Worm (Caenorhabditis elegans): Measurements from ENCODE around the gene txt-10.

txt-10 gene

DNA sequence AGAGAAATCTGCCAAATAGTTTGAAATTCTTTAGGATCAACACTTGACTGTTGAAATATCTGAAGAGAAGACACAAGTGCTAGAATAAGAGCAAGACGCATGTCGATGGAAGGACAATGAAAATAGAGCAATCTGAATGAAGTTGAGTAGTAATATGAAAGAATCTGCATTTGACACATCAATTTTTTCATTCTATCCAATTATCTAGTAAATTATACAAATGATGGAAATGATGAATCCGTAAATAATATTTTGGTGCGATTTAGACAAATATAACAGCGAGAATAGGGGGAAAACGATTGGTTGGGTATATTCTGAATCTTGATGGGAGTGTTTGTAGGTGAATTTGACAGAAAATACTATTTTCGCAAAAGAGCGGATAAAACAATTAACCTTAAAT lies at the start of gene txt-10:
Gene txt-10 (minus strand): TSS at position 101 of the 400 bp plus-strand sequence.
- no peak for TF ChIP-seq unc-62 (GFP tag; optimal IDR thresholded peaks at IDR 0.05)

DNA sequence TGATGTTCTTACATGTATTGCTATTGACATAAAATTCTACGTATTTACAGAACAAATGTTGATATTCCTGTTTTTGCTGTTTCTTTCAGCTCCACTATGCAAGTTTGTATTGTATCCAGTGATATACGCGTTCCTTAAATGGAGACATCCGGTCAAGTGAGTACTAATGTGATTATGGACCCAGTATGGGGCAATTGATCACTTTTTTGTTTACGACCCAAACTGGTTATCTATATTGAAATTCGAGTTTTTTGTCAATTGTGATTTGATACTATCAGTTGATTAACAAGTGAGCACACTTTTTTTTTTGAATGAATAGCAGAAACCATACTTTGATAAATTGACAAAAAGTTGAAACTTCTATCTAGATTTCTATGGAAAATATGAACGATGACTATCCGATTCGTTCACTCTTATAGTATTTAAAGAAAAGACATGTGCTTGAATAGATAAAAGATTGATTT lies 49.2 kb upstream of the txt-10 start, which contains the start of gene T21C9.6:
Gene T21C9.6 (plus strand): TSS at position 51 of the 464 bp plus-strand sequence.
- TF ChIP-seq unc-62 (GFP tag; optimal IDR thresholded peaks at IDR 0.05) = no peak

DNA sequence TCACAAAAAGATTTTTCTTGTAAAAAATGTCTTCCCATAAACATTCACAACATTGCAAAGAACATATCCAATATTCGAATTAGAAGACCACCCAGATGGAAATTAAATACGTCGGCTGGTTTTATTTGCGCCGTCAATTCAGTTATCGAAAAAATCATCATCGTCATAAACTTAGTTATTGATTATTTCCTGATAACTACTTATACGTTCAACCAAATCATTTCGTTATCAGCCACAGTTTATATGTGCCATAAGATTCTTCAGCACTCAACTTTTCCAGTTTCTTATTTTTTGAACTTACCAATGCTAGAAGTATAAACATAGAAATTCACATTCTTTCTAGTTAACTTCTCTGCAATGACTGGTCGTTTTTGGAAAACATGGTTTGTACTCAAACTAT lies 48.0 kb upstream of the txt-10 start:
- TF ChIP-seq unc-62 (GFP tag; optimal IDR thresholded peaks at IDR 0.05) = no peak

DNA sequence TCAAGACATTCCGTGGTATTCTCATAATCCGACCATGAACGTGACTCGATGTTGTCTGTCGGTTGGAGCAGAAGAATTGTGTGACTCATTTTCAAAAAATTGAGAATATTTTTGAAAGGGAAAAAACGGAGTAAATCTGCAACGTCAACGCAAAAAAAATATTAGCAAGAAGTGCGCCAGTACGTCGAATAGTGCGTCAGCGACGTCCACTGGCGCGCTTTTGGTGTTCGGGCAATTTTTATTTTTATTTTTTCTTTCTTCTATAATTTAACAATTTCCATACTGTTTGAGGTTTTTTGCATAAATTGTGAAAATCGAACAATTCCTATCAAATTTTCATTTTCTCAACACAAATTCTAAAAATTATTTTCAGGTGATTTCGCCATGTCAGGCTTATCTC lies 46.3 kb upstream of the txt-10 start, which contains the start of the genes erh-1 and lpd-9:
Gene erh-1 (minus strand): TSS at position 204 of the 400 bp plus-strand sequence.
Gene lpd-9 (plus strand): TSS at position 368 of the 400 bp plus-strand sequence.
- no peak for TF ChIP-seq unc-62 (GFP tag; optimal IDR thresholded peaks at IDR 0.05)

DNA sequence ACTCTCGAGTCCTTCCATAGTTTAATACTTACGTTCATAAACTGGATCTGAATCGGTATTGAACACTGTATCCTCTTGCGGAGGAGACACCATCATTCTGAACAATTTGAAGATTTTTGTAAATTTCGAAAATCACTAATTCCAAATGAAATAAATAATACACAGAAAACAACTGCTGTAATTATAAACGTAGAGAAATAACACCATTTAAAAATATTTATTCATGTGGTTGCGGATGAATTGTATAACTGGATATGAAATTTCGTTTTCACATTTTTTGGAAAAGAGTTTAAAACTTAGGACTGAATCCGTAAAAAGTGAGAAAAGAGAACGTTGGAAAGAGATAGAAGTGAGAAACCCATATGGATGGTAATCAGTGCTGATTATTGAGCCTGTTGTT lies 45.6 kb upstream of the txt-10 start, which contains the start of gene mics-1:
Gene mics-1 (minus strand): TSS at position 101 of the 400 bp plus-strand sequence.
- no peak for TF ChIP-seq unc-62 (GFP tag; optimal IDR thresholded peaks at IDR 0.05)

DNA sequence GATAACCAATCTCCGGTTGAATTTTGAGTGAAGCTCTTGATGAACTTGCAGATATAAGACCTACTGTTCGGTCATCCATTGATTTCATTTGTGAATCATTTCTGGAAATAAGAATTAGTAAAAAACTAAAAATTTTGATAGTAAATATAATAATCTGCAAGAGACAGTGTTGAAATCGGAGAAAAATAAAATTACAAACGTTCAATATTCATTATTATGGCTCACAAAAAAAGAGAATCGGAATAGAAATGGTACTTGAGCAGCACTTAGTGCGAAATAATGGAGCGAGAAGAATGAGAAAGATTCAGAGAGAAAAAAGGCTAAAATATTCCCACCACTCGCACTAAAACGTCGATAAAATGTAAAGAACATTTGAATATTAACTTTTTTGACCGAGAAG lies 43.7 kb upstream of the txt-10 start, which contains the start of gene vps-54:
Gene vps-54 (minus strand): TSS at position 101 of the 400 bp plus-strand sequence.
- no peak for TF ChIP-seq unc-62 (GFP tag; optimal IDR thresholded peaks at IDR 0.05)

DNA sequence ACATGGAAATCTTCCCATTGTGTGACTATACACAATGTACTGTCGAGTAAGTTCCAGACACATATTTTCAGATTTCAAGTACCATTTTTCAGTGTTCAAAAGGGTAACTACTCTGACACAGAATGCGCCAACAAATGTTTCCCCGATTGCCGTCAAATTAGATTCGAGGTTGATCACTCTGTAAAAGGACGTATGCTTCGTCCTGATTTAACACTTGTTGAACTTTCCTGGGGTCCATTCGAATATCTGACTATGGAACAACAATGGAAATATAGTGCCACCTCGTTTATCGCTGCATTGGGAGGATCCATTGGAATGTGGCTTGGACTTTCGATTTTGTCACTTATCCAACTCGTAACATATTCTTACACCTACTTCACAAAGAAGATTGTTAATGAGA lies 41.6 kb upstream of the txt-10 start:
- no peak for TF ChIP-seq unc-62 (GFP tag; optimal IDR thresholded peaks at IDR 0.05)

DNA sequence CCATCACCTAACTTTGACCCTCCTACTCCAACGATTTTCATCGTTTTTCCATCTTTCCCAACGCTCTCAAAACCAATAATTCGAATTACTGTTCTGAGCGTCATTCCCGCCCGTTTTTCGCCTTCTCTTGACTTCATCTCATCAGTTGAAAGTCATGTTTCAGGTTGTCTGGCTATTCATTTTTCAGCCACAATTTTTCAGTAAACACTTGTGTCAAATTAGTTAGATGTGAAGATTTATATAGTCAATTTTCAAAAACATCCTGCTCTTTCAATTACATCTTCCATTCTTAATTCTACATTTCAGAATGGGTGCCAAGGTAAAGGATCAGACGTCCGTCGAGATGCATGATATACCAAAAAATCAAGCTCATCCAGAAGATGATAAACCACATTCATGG lies 40.0 kb upstream of the txt-10 start, which contains the start of gene del-6:
Gene del-6 (plus strand): TSS at position 301 of the 400 bp plus-strand sequence.
- TF ChIP-seq unc-62 (GFP tag; optimal IDR thresholded peaks at IDR 0.05) = no peak

DNA sequence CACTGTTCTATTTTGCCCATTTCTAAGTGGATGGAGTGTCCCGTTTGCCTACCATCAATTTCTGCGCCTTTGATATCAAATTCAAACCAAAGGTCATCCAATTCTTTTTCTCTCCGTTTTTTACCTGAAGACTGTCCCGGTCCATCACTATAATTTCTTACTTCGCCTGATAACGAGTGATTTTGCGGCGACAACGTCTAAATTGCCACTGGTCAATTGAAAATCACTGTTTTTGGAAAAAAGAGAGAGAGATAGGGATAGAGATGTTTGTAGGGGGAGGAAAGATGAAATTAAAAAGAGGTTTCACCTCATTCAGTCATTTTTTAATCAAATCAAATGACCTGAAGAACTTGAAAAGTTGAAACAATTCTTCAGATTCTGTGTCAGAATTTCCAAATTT lies 38.9 kb upstream of the txt-10 start:
- no peak for TF ChIP-seq unc-62 (GFP tag; optimal IDR thresholded peaks at IDR 0.05)

DNA sequence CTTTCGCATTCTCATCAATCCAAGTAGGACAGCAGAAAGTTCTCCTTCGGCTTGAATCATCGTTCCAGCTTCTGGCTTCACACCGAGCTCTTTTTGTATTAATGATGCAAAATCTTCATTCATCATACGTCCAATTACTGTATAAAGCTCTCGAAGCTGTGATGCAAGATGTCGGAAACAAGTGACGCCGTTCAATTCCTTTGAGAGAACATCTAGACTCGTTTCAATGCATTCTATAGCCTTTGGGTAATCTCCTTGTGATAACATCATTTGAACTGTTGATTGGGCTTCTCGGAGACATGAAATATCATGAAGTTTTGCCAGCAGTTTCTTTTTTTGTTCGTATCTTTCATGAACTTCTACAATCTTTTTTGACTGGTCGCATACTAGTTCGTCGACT lies 35.9 kb upstream of the txt-10 start:
- TF ChIP-seq unc-62 (GFP tag; optimal IDR thresholded peaks at IDR 0.05) = no peak

DNA sequence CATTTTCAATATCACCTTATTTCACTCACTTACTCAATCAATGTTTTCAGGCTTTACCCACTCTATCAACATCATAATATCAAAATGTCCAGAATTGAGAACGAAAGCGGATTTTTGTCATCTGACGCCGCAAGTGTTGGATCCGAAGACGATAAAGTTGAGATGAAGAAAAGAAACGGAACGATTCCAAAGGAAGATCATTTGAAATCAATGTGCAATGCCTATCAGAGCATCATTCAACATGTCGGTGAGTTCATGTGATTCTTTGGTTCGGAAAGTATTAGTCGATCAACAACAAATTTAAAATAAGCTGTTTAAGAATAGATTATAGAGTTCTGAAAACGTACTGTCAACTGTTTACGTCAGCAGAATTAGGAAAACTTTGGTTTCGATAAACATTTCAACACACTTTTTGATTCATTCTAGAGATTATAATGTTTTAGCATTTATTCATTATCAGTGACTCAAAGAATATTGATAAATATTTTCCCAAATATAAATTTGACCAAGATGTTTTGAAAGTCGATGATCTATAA lies 32.3 kb upstream of the txt-10 start, which contains the start of gene cat-4:
Gene cat-4 (plus strand): TSS at position 51 of the 536 bp plus-strand sequence.
- TF ChIP-seq unc-62 (GFP tag; optimal IDR thresholded peaks at IDR 0.05) = no peak

DNA sequence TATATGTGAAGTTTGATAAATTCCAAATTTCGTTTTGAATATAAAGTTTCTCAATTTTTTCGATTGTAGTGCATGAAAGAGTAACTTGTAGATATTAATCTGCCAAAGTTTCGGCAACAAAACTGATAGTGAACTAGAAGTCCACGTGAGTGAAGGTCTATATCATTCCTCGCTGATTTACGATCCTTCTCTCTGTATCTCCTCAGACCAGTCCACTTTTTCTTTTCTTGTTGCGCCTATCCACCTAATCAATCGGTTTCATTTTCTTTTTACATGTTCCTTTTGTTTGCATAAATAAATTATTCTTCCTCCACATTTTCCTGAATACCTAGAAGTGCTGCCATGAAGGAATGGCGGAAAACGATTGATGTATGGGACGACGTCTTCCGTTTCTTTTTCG lies 31.5 kb upstream of the txt-10 start:
- no peak for TF ChIP-seq unc-62 (GFP tag; optimal IDR thresholded peaks at IDR 0.05)

DNA sequence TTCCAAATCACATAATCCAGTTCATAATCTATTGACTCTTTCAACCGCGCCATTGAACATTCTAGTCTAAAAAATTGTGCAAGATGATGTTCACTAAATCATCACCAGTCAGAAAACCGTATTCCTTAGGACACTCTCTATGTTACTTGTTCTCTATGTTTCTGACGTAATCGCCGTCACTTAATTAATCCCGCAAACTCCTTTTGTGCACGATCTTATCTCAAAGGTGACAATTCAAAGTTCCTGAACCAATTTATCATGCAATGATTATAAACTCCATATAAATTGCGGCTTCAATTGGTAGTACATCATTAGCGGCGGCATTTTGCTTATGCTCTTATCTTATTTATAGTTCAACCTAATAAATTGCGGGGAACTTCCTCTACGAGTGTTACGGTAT lies 30.2 kb upstream of the txt-10 start:
- no peak for TF ChIP-seq unc-62 (GFP tag; optimal IDR thresholded peaks at IDR 0.05)

DNA sequence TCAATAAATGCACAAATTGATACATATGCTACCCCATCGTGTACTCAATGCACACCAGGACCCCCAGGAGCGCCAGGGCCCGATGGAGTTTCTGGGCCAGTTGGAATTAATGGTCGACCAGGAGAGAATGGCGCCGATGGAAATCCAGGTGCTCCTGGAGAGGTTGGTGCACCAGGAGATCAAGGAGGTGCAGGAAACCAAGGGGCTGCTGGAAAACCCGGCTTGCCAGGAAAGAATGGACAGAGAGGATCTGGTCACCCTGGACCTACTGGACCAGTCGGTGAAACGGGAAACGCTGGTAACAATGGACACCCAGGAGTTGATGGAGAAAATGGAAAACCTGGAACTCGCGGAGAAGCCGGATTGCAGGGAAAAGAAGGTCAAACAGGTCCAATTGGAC lies 29.0 kb upstream of the txt-10 start:
- TF ChIP-seq unc-62 (GFP tag; optimal IDR thresholded peaks at IDR 0.05) = no peak

DNA sequence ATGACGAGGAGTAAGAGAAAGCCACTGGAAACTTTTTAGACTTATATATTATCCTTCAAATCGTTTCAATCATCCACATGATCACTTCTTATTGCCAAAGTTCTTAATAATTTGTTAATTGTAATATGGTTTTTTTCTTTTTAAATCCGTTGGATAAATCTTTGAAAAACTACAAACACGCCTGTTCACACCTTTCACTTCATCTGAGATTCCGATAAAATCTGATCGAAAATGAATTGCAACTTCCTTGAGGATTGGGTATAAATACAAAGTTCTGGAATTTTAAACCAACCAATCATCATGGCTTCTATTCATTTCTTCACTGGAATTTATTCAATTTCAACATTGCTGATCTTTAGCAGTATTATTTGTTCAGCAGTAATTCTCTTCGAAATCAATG lies 28.0 kb upstream of the txt-10 start, which contains the start of gene col-152:
Gene col-152 (plus strand): TSS at position 301 of the 400 bp plus-strand sequence.
- TF ChIP-seq unc-62 (GFP tag; optimal IDR thresholded peaks at IDR 0.05) = no peak

DNA sequence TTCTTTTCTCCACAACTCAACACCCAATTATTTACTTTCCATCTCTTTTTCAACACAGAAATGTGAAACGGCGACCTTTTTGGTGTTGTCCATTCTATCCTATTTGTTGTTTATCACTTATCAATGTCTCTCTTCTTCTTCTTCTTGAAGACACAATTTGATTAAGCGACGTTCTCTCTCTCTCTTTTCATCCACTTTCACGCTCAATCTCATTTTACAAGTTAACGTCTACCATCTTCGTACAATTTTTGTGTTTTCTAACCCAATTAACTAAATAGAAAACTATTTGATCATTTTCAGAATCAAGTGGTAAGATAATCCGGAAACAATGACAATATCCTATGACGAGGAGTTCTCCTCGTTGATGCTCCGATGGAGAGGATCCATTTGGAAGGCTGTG lies 25.1 kb upstream of the txt-10 start, which contains the start of gene best-14:
Gene best-14 (plus strand): TSS at position 301 of the 400 bp plus-strand sequence.
- TF ChIP-seq unc-62 (GFP tag; optimal IDR thresholded peaks at IDR 0.05) = no peak

DNA sequence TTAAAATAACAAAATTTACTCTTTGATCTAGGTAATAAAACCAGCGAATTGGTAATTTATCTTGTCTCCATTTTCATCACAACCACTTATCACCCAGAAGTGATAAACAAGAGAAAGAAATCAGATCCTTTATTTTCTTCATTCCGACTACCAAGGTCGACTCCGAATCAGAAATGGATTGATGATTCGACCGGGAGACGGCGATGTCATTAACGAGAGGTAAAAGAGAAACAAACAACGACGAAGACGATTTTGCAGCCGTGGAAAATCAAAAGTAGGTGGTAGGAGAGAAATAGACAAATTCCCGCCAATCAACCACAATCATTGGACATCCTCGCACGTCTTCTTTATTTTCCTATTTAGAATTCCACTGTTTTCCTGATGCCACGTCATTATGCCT lies 24.5 kb upstream of the txt-10 start:
- TF ChIP-seq unc-62 (GFP tag; optimal IDR thresholded peaks at IDR 0.05) = no peak
